Worm (Caenorhabditis elegans): ENCODE data around the gene Y53F4B.9.

Gene Y53F4B.9

ce11 chrII:15010366-15011235, at the start of gene Y53F4B.9, which contains the start of gene Y53F4B.11:
Gene Y53F4B.9 (minus strand): TSS chrII:15010416.
Gene Y53F4B.11 (plus strand): TSS chrII:15010748.
- TF ChIP-seq hrde-1 (tag; optimal IDR thresholded peaks at IDR 0.05; ENCODE audit: borderline replicate concordance): no peak
- no peak for TF ChIP-seq F10E7.11 (tag; optimal IDR thresholded peaks at IDR 0.05)
- TF ChIP-seq unc-62 (GFP tag; optimal IDR thresholded peaks at IDR 0.05): no peak
- peak; percentile 88 for TF ChIP-seq ceh-100 (GFP tag; IDR thresholded peaks at IDR 0.05)
- TF ChIP-seq ceh-91 (GFP tag; IDR thresholded peaks at IDR 0.05): peak; percentile 97
- TF ChIP-seq repo-1 (tag; optimal IDR thresholded peaks at IDR 0.05): no peak
- peak; percentile 72 for TF ChIP-seq F23B12.7 (tag; optimal IDR thresholded peaks at IDR 0.05; ENCODE audit: insufficient read depth)
- 0 out of 2 replicates have a peak, but pooled peaks have one; percentile 49 for TF ChIP-seq bed-2 (GFP tag; IDR thresholded peaks at IDR 0.05)
- 0 out of 2 replicates have a peak, but pooled peaks have one; percentile 21 for TF ChIP-seq egl-18 (GFP tag; IDR thresholded peaks at IDR 0.05)
- peak; percentile 90 for TF ChIP-seq tlf-1 (GFP tag; optimal IDR thresholded peaks at IDR 0.05)
- TF ChIP-seq ZK185.1 (tag; optimal IDR thresholded peaks at IDR 0.05; ENCODE audit: poor library complexity, severe bottlenecking): no peak
- no peak for TF ChIP-seq bed-1 (GFP tag; IDR thresholded peaks at IDR 0.05)
- peak; percentile 77 for TF ChIP-seq lir-1 (GFP tag; conservative IDR thresholded peaks at IDR 0.05)
- peak; percentile 88 for TF ChIP-seq ekl-4 (GFP tag; IDR thresholded peaks at IDR 0.05)
- TF ChIP-seq cebp-1 (GFP tag; IDR thresholded peaks at IDR 0.05): peak; percentile 65
- peak; percentile 61 for TF ChIP-seq cebp-1 (tag; optimal IDR thresholded peaks at IDR 0.05)
- TF ChIP-seq Y56A3A.18 (GFP tag; IDR thresholded peaks at IDR 0.05): peak; percentile 30; the same call in 1 of the 2 replicates
- peak; percentile 100 for TF ChIP-seq lin-54 (GFP tag; optimal IDR thresholded peaks at IDR 0.05)
- no peak for TF ChIP-seq Y53F4B.3 (GFP tag; IDR thresholded peaks at IDR 0.05)
- TF ChIP-seq efl-1 (GFP tag; optimal IDR thresholded peaks at IDR 0.05): peak; percentile 100
- peak; percentile 82 for TF ChIP-seq attf-3 (GFP tag; conservative IDR thresholded peaks at IDR 0.05)
- TF ChIP-seq dpl-1 (GFP tag; optimal IDR thresholded peaks at IDR 0.05): peak; percentile 99
- peak; percentile 71 for TF ChIP-seq tbp1 (GFP tag; optimal IDR thresholded peaks at IDR 0.05)
- peak; percentile 95 for TF ChIP-seq B0019.2 (GFP tag; conservative IDR thresholded peaks at IDR 0.05)
- no peak for TF ChIP-seq F55B11.4 (tag; optimal IDR thresholded peaks at IDR 0.05; ENCODE audit: borderline replicate concordance, insufficient read depth)
- TF ChIP-seq mes-4 (tag; optimal IDR thresholded peaks at IDR 0.05): no peak
- no peak for TF ChIP-seq F57C9.4 (tag; optimal IDR thresholded peaks at IDR 0.05)
- no peak for TF ChIP-seq hlh-26 (GFP tag; conservative IDR thresholded peaks at IDR 0.05)
- peak; percentile 89 to 97 (median 92) for TF ChIP-seq lin-35 (GFP tag; optimal IDR thresholded peaks at IDR 0.05)
- peak; percentile 53 for TF ChIP-seq snpc-4 (GFP tag; optimal IDR thresholded peaks at IDR 0.05)
- peak; percentile 66 to 86 (median 82) for TF ChIP-seq snpc-4 (tag; optimal IDR thresholded peaks at IDR 0.05)
- peak; percentile 86 for TF ChIP-seq unc-130 (GFP tag; optimal IDR thresholded peaks at IDR 0.05)
- peak; percentile 2 for TF ChIP-seq attf-5 (GFP tag; optimal IDR thresholded peaks at IDR 0.05)
- no peak for TF ChIP-seq T07F8.4 (tag; optimal IDR thresholded peaks at IDR 0.05)
- no peak for TF ChIP-seq B0035.1 (tag; optimal IDR thresholded peaks at IDR 0.05)
- peak; percentile 69 for TF ChIP-seq athp-1 (tag; optimal IDR thresholded peaks at IDR 0.05)
- TF ChIP-seq K11D2.4 (GFP tag; IDR thresholded peaks at IDR 0.05): 0 out of 2 replicates have a peak, but pooled peaks have one; percentile 40
- TF ChIP-seq F33H1.4 (GFP tag; IDR thresholded peaks at IDR 0.05): peak; percentile 88
- TF ChIP-seq B0336.3 (GFP tag; IDR thresholded peaks at IDR 0.05): peak; percentile 92
- no peak for TF ChIP-seq ets-4 (GFP tag; optimal IDR thresholded peaks at IDR 0.05)
- peak; percentile 15 for TF ChIP-seq pha-4 (tag; optimal IDR thresholded peaks at IDR 0.05)
- TF ChIP-seq nhr-120 (GFP tag; IDR thresholded peaks at IDR 0.05): no peak
- no peak for TF ChIP-seq somi-1 (GFP tag; optimal IDR thresholded peaks at IDR 0.05)
- TF ChIP-seq madf-6 (GFP tag; IDR thresholded peaks at IDR 0.05): peak; percentile 99
- TF ChIP-seq C06A6.2 (GFP tag; conservative IDR thresholded peaks at IDR 0.05): no peak
- TF ChIP-seq zim-3 (tag; optimal IDR thresholded peaks at IDR 0.05): no peak
- TF ChIP-seq nfyb-1 (GFP tag; IDR thresholded peaks at IDR 0.05): no peak; the same call in 1 of the 2 replicates
